Worm (Caenorhabditis elegans) whole organism, L1 larva: ENCODE measurements around the gene Y8A9A.2.

Experiments
- C04F5.9 ChIP-seq: sonication (generic microtip); optimal IDR thresholded peaks from 2 replicates; lab custom pipeline; 2016; ENCODE audit warnings: missing genetic modification characterization, missing compliant biosample characterization
- Y116A8C.19 ChIP-seq: sonication (generic microtip); optimal IDR thresholded peaks from 2 replicates; lab custom pipeline; 2016; ENCODE audit warnings: missing compliant biosample characterization, missing genetic modification characterization, borderline replicate concordance
- ceh-88 ChIP-seq: fragments of 200-800 bp; sonication (Bioruptor generic); IDR thresholded peaks from 2 replicates; pipeline ENCODE4 v1.3.6; 2022; ENCODE audit warnings: missing genetic modification characterization, missing compliant biosample characterization
- dpl-1 ChIP-seq, 3 experiments: fragments of 150-350 bp in 2 of 3; sonication (generic microtip) in 1 of 3; optimal IDR thresholded peaks; 2 replicates each; lab custom pipeline; 2014 to 2017; ENCODE audit warnings: missing biosample characterization in 3 of 3, missing genetic modification characterization in 3 of 3, missing genetic modification reagents in 3 of 3
- egl-27 ChIP-seq, 2 experiments: fragments of 150-350 bp in 1 of 2; sonication (generic microtip); optimal IDR thresholded peaks; 3 replicates each; lab custom pipeline; 2017 to 2018; ENCODE audit warnings: missing biosample characterization in 2 of 2, missing genetic modification characterization in 2 of 2, missing genetic modification reagents in 2 of 2
- elt-3 ChIP-seq, 6 experiments: fragments of 150-350 bp in 1 of 6; sonication (generic microtip); optimal IDR thresholded peaks; 2 replicates each; lab custom pipeline; 2017 to 2018; ENCODE audit warnings: missing biosample characterization in 6 of 6, missing genetic modification characterization in 6 of 6, inconsistent platforms in 1 of 6
- lsy-2 ChIP-seq, 2 experiments: fragments of 150-350 bp; optimal IDR thresholded peaks; 2 replicates each; lab custom pipeline; 2014; ENCODE audit warnings: missing biosample characterization in 2 of 2, missing genetic modification characterization in 2 of 2
- nhr-71 ChIP-seq: sonication (generic microtip); optimal IDR thresholded peaks from 2 replicates; lab custom pipeline; 2016; ENCODE audit warnings: mild to moderate bottlenecking, missing genetic modification characterization, moderate library complexity, missing compliant biosample characterization
- unc-130 ChIP-seq: fragments of 150-350 bp; optimal IDR thresholded peaks from 2 replicates; lab custom pipeline; 2017; ENCODE audit warnings: missing biosample characterization, missing genetic modification characterization, inconsistent platforms
- xbp-1 ChIP-seq: sonication (generic microtip); optimal IDR thresholded peaks from 2 replicates; lab custom pipeline; 2016; ENCODE audit warnings: missing genetic modification characterization, missing compliant biosample characterization

- TF ChIP-seq dpl-1 (GFP tag; optimal IDR thresholded peaks at IDR 0.05; lab: Kevin White, UChicago): no peak
- TF ChIP-seq C04F5.9 (tag; lab: Kevin White, UChicago): no peak
- no peak for TF ChIP-seq egl-27 (tag; optimal IDR thresholded peaks at IDR 0.05; lab: Kevin White, UChicago)
- no peak for TF ChIP-seq elt-3 (tag; optimal IDR thresholded peaks at IDR 0.05; lab: Kevin White, UChicago)
- TF ChIP-seq unc-130 (tag; lab: Kevin White, UChicago): no peak
- no peak for TF ChIP-seq ceh-88 (GFP tag; lab: Robert Waterston, UW)
- no peak for TF ChIP-seq Y116A8C.19
- no peak for TF ChIP-seq lsy-2 (tag; optimal IDR thresholded peaks at IDR 0.05; lab: Kevin White, UChicago)
- TF ChIP-seq xbp-1 (tag; lab: Kevin White, UChicago): no peak
- TF ChIP-seq nhr-71: peak; percentile 52
Observed at ce11 chrII:3759010-3759409, 36.4 kb upstream of the Y8A9A.2 start, which contains the start of gene T24E12.12.
